Worm (Caenorhabditis elegans) whole organism, L2 larva: ENCODE results near the gene C33F10.11.

Source experiments
- C34F6.9 ChIP-seq: fragments of 150-350 bp; optimal IDR thresholded peaks from 2 replicates; lab custom pipeline; 2014; ENCODE audit warnings: missing biosample characterization, missing genetic modification characterization
- F13H6.1 ChIP-seq: sonication (generic microtip); optimal IDR thresholded peaks from 2 replicates; lab custom pipeline; 2016; ENCODE audit warnings: missing genetic modification characterization, missing compliant biosample characterization
- R02D3.7 ChIP-seq: fragments of 150-350 bp; optimal IDR thresholded peaks from 2 replicates; lab custom pipeline; 2014; ENCODE audit warnings: missing biosample characterization, missing genetic modification characterization
- ZK546.5 ChIP-seq: sonication (generic microtip); optimal IDR thresholded peaks from 2 replicates; lab custom pipeline; 2017; ENCODE audit warnings: missing biosample characterization, missing genetic modification characterization
- alr-1 ChIP-seq: fragments of 150-350 bp; optimal IDR thresholded peaks from 2 replicates; lab custom pipeline; 2014; ENCODE audit warnings: missing biosample characterization, missing genetic modification characterization
- ama-1 ChIP-seq: fragments of 150-350 bp; optimal IDR thresholded peaks from 2 replicates; lab custom pipeline; 2018; ENCODE audit warnings: inconsistent platforms
- blmp-1 ChIP-seq: sonication (generic microtip); optimal IDR thresholded peaks from 2 replicates; lab custom pipeline; 2017; ENCODE audit warnings: missing genetic modification characterization, mild to moderate bottlenecking, missing compliant biosample characterization, antibody characterized with exemption, moderate library complexity; ENCODE audit not compliant: insufficient read depth
- ceh-16 ChIP-seq: fragments of 150-350 bp; optimal IDR thresholded peaks from 2 replicates; lab custom pipeline; 2014; ENCODE audit warnings: missing biosample characterization, missing genetic modification characterization
- dmd-4 ChIP-seq: sonication (generic microtip); optimal IDR thresholded peaks from 2 replicates; lab custom pipeline; 2017; ENCODE audit warnings: missing biosample characterization, missing genetic modification characterization
- egl-27 ChIP-seq: sonication (generic microtip); optimal IDR thresholded peaks from 3 replicates; lab custom pipeline; 2017; ENCODE audit warnings: missing biosample characterization, missing genetic modification reagents, missing genetic modification characterization
- elt-1 ChIP-seq: fragments of 150-350 bp; optimal IDR thresholded peaks from 2 replicates; lab custom pipeline; 2014; ENCODE audit warnings: missing biosample characterization, missing genetic modification characterization
- elt-3 ChIP-seq: sonication (generic microtip); optimal IDR thresholded peaks from 2 replicates; lab custom pipeline; 2017; ENCODE audit warnings: missing biosample characterization, missing genetic modification characterization
- fos-1 ChIP-seq: fragments of 150-350 bp; optimal IDR thresholded peaks from 2 replicates; lab custom pipeline; 2014; ENCODE audit warnings: missing biosample characterization, missing genetic modification characterization
- gmeb-1 ChIP-seq: fragments of 150-350 bp; optimal IDR thresholded peaks from 2 replicates; lab custom pipeline; 2014; ENCODE audit warnings: missing biosample characterization, missing genetic modification characterization
- lin-11 ChIP-seq: fragments of 150-350 bp; sonication (generic microtip); optimal IDR thresholded peaks from 2 replicates; lab custom pipeline; 2014; ENCODE audit warnings: missing biosample characterization, missing genetic modification characterization, inconsistent platforms, mixed read lengths
- lin-13 ChIP-seq: fragments of 150-350 bp; optimal IDR thresholded peaks from 2 replicates; lab custom pipeline; 2014; ENCODE audit warnings: missing biosample characterization, missing genetic modification reagents, missing genetic modification characterization
- lin-39 ChIP-seq: fragments of 150-350 bp; optimal IDR thresholded peaks from 2 replicates; lab custom pipeline; 2014; ENCODE audit warnings: missing biosample characterization, missing genetic modification reagents, missing genetic modification characterization
- lsy-2 ChIP-seq, 2 experiments: fragments of 150-350 bp in 1 of 2; sonication (generic microtip) in 1 of 2; optimal IDR thresholded peaks; 2 replicates each; lab custom pipeline; 2014 to 2017; ENCODE audit warnings: missing biosample characterization in 2 of 2, missing genetic modification characterization in 2 of 2
- mab-5 ChIP-seq: fragments of 150-350 bp; optimal IDR thresholded peaks from 2 replicates; lab custom pipeline; 2014; ENCODE audit warnings: missing biosample characterization, missing genetic modification characterization
- mdl-1 ChIP-seq, 2 experiments: fragments of 150-350 bp in 1 of 2; sonication (generic microtip) in 1 of 2; optimal IDR thresholded peaks; 2 replicates each; lab custom pipeline; 2017; ENCODE audit warnings: missing biosample characterization in 2 of 2, missing genetic modification characterization in 2 of 2
- nhr-11 ChIP-seq: fragments of 150-350 bp; optimal IDR thresholded peaks from 2 replicates; lab custom pipeline; 2014; ENCODE audit warnings: missing biosample characterization, missing genetic modification characterization
- nhr-12 ChIP-seq: fragments of 150-350 bp; optimal IDR thresholded peaks from 2 replicates; lab custom pipeline; 2014; ENCODE audit warnings: missing biosample characterization, missing genetic modification characterization
- nhr-129 ChIP-seq: fragments of 150-350 bp; optimal IDR thresholded peaks from 2 replicates; lab custom pipeline; 2014; ENCODE audit warnings: missing biosample characterization, missing genetic modification characterization
- nhr-21 ChIP-seq: fragments of 150-350 bp; optimal IDR thresholded peaks from 2 replicates; lab custom pipeline; 2014; ENCODE audit warnings: missing biosample characterization, missing genetic modification characterization
- nhr-237 ChIP-seq: fragments of 150-350 bp; optimal IDR thresholded peaks from 2 replicates; lab custom pipeline; 2014; ENCODE audit warnings: missing biosample characterization, missing genetic modification characterization
- nhr-25 ChIP-seq: fragments of 150-350 bp; sonication (generic microtip); optimal IDR thresholded peaks from 3 replicates; lab custom pipeline; 2014; ENCODE audit warnings: missing biosample characterization, missing genetic modification characterization
- nhr-6 ChIP-seq: fragments of 150-350 bp; optimal IDR thresholded peaks from 2 replicates; lab custom pipeline; 2014; ENCODE audit warnings: missing biosample characterization, missing genetic modification characterization
- nhr-77 ChIP-seq: fragments of 150-350 bp; optimal IDR thresholded peaks from 2 replicates; lab custom pipeline; 2014; ENCODE audit warnings: missing biosample characterization, missing genetic modification characterization
- peb-1 ChIP-seq: fragments of 150-350 bp; optimal IDR thresholded peaks from 2 replicates; lab custom pipeline; 2014; ENCODE audit warnings: missing biosample characterization, missing genetic modification characterization
- sem-4 ChIP-seq: fragments of 150-350 bp; optimal IDR thresholded peaks from 2 replicates; lab custom pipeline; 2014; ENCODE audit warnings: missing biosample characterization, missing genetic modification reagents, missing genetic modification characterization
- skn-1 ChIP-seq: sonication (generic microtip); optimal IDR thresholded peaks from 2 replicates; lab custom pipeline; 2017; ENCODE audit warnings: missing biosample characterization, missing genetic modification characterization
- sma-9 ChIP-seq, 2 experiments: fragments of 150-350 bp in 1 of 2; sonication (generic microtip) in 1 of 2; optimal IDR thresholded peaks; 2 replicates each; lab custom pipeline; 2014 to 2016; ENCODE audit warnings: missing genetic modification characterization in 2 of 2, mild to moderate bottlenecking in 1 of 2, missing biosample characterization in 1 of 2, missing compliant biosample characterization in 1 of 2, missing genetic modification reagents in 1 of 2, moderate library complexity in 1 of 2
- snpc-4 ChIP-seq: fragments of 150-350 bp; optimal IDR thresholded peaks from 2 replicates; lab custom pipeline; 2014; ENCODE audit warnings: missing biosample characterization, missing genetic modification characterization
- unc-62 ChIP-seq: fragments of 150-350 bp; optimal IDR thresholded peaks from 2 replicates; lab custom pipeline; 2014; ENCODE audit warnings: missing biosample characterization, missing genetic modification reagents, missing genetic modification characterization
- ztf-1 ChIP-seq: fragments of 200-800 bp; sonication (Bioruptor generic); conservative IDR thresholded peaks from 2 replicates; pipeline ENCODE4 v1.3.6; 2022; ENCODE audit warnings: missing genetic modification characterization, missing compliant biosample characterization
- ztf-11 ChIP-seq: sonication (generic microtip); optimal IDR thresholded peaks from 2 replicates; lab custom pipeline; 2017; ENCODE audit warnings: missing biosample characterization, missing genetic modification characterization
- ztf-4 ChIP-seq: fragments of 150-350 bp; optimal IDR thresholded peaks from 2 replicates; lab custom pipeline; 2014; ENCODE audit warnings: missing biosample characterization, missing genetic modification characterization

The C33F10.11 gene

ce11 chrII:4879629-4880028 lies 45.0 kb upstream of the C33F10.11 start, which contains the start of gene gst-6:
Gene gst-6, plus strand, starts transcription at chrII:4879891.
- TF ChIP-seq nhr-6 (tag; lab: Kevin White, UChicago): no peak
- peak; percentile 46 for TF ChIP-seq skn-1 (tag; lab: Kevin White, UChicago)
- TF ChIP-seq nhr-11 (tag; lab: Kevin White, UChicago): no peak
- TF ChIP-seq R02D3.7 (tag; lab: Kevin White, UChicago): no peak
- TF ChIP-seq unc-62 (GFP tag; lab: Kevin White, UChicago): no peak
- TF ChIP-seq fos-1 (tag; lab: Kevin White, UChicago): peak; percentile 61
- TF ChIP-seq nhr-21 (tag; lab: Kevin White, UChicago): no peak
- no peak for TF ChIP-seq gmeb-1 (tag; lab: Kevin White, UChicago)
- TF ChIP-seq ztf-11: no peak
- no peak for TF ChIP-seq lin-39 (tag; lab: Kevin White, UChicago)
- no peak for TF ChIP-seq lsy-2 (tag; optimal IDR thresholded peaks at IDR 0.05; lab: Kevin White, UChicago)
- no peak for TF ChIP-seq ama-1 (lab: Kevin White, UChicago)
- TF ChIP-seq sem-4 (tag; lab: Kevin White, UChicago): no peak
- no peak for TF ChIP-seq nhr-12 (tag; lab: Kevin White, UChicago)
- no peak for TF ChIP-seq ztf-4 (tag; lab: Kevin White, UChicago)

ce11 chrII:4876091-4876490 lies 41.4 kb upstream of the C33F10.11 start, which contains the start of gene F11G11.13:
Gene F11G11.13, minus strand, starts transcription at chrII:4876179.
- no peak for TF ChIP-seq nhr-12 (tag; lab: Kevin White, UChicago)
- TF ChIP-seq sem-4 (tag; lab: Kevin White, UChicago): peak; percentile 33
- no peak for TF ChIP-seq nhr-77
- peak; percentile 97 for TF ChIP-seq blmp-1 (tag; lab: Kevin White, UChicago)
- no peak for TF ChIP-seq ceh-16 (tag; lab: Kevin White, UChicago)
- TF ChIP-seq egl-27 (tag; lab: Kevin White, UChicago): no peak
- peak; percentile 15 for TF ChIP-seq sma-9 (GFP tag; optimal IDR thresholded peaks at IDR 0.05; lab: Kevin White, UChicago)
- TF ChIP-seq sma-9 (tag; optimal IDR thresholded peaks at IDR 0.05; lab: Kevin White, UChicago): no peak
- no peak for TF ChIP-seq snpc-4 (tag; lab: Kevin White, UChicago)
- TF ChIP-seq nhr-21 (tag; lab: Kevin White, UChicago): peak; percentile 21
- no peak for TF ChIP-seq elt-3
- peak; percentile 15 for TF ChIP-seq nhr-25 (tag; lab: Kevin White, UChicago)
- no peak for TF ChIP-seq ZK546.5 (tag; lab: Kevin White, UChicago)
- no peak for TF ChIP-seq nhr-6 (tag; lab: Kevin White, UChicago)

ce11 chrII:4874335-4874861 lies 39.7 kb upstream of the C33F10.11 start, which contains the start of gene F11G11.15:
Gene F11G11.15, plus strand, starts transcription at chrII:4874845.
- TF ChIP-seq ZK546.5 (tag; lab: Kevin White, UChicago) (no peak), ztf-11 (no peak), ama-1 (lab: Kevin White, UChicago) (no peak), lin-39 (tag; lab: Kevin White, UChicago) (no peak), peb-1 (tag; lab: Kevin White, UChicago) (no peak), sem-4 (tag; lab: Kevin White, UChicago) (no peak), blmp-1 (tag; lab: Kevin White, UChicago) (peak; percentile 63), ztf-4 (tag; lab: Kevin White, UChicago) (no peak), nhr-21 (tag; lab: Kevin White, UChicago) (peak; percentile 32), mab-5 (no peak), lin-11 (no peak), nhr-25 (tag; lab: Kevin White, UChicago) (peak; percentile 40), C34F6.9 (tag; lab: Kevin White, UChicago) (no peak)

ce11 chrII:4873029-4873428 lies 38.4 kb upstream of the C33F10.11 start, which contains the start of gene col-73:
Gene col-73, minus strand, starts transcription at chrII:4873129.
- TF ChIP-seq elt-1 (tag; lab: Kevin White, UChicago): no peak

- TF ChIP-seq lin-39 (tag; lab: Kevin White, UChicago) (no peak), blmp-1 (tag; lab: Kevin White, UChicago) (peak; percentile 53)
Measured at ce11 chrII:4871834-4872233, 37.2 kb upstream of the C33F10.11 start.

- TF ChIP-seq ztf-4 (tag; lab: Kevin White, UChicago): no peak
- TF ChIP-seq ZK546.5 (tag; lab: Kevin White, UChicago): no peak
- TF ChIP-seq sem-4 (tag; lab: Kevin White, UChicago): no peak
- TF ChIP-seq dmd-4 (tag; lab: Kevin White, UChicago): no peak
- no peak for TF ChIP-seq ceh-16 (tag; lab: Kevin White, UChicago)
- TF ChIP-seq F13H6.1 (tag; lab: Kevin White, UChicago): no peak
- TF ChIP-seq ztf-1: no peak
- TF ChIP-seq elt-1 (tag; lab: Kevin White, UChicago): no peak
- no peak for TF ChIP-seq mdl-1 (tag; optimal IDR thresholded peaks at IDR 0.05; lab: Kevin White, UChicago)
- no peak for TF ChIP-seq gmeb-1 (tag; lab: Kevin White, UChicago)
- no peak for TF ChIP-seq nhr-11 (tag; lab: Kevin White, UChicago)
- TF ChIP-seq nhr-237: no peak
- no peak for TF ChIP-seq nhr-129 (tag; lab: Kevin White, UChicago)
- TF ChIP-seq fos-1 (tag; lab: Kevin White, UChicago): no peak
- no peak for TF ChIP-seq lin-13 (GFP tag; lab: Kevin White, UChicago)
- no peak for TF ChIP-seq peb-1 (tag; lab: Kevin White, UChicago)
- TF ChIP-seq R02D3.7 (tag; lab: Kevin White, UChicago): no peak
- no peak for TF ChIP-seq sma-9 (GFP tag; optimal IDR thresholded peaks at IDR 0.05; lab: Kevin White, UChicago)
- no peak for TF ChIP-seq sma-9 (tag; optimal IDR thresholded peaks at IDR 0.05; lab: Kevin White, UChicago)
- no peak for TF ChIP-seq alr-1
Measured at ce11 chrII:4870691-4871090, 36.0 kb upstream of the C33F10.11 start, which contains the start of gene col-20. Gene col-20, minus strand, starts transcription at chrII:4870791.
